Worm (Caenorhabditis elegans) whole organism, young adult: ENCODE results near the gene T01B4.3.

Source experiments
- B0019.2 ChIP-seq: fragments of 200-800 bp; sonication (Bioruptor generic); conservative IDR thresholded peaks from 2 replicates; pipeline ENCODE4 v1.3.6; 2022; ENCODE audit warnings: missing genetic modification reagents, missing genetic modification characterization, missing compliant biosample characterization
- B0035.1 ChIP-seq: sonication (generic microtip); optimal IDR thresholded peaks from 2 replicates; lab custom pipeline; 2016; ENCODE audit warnings: missing genetic modification characterization, mild to moderate bottlenecking, missing compliant biosample characterization, missing genotype, missing genetic modification reagents
- F33H1.4 ChIP-seq: fragments of 200-800 bp; sonication (Bioruptor generic); IDR thresholded peaks from 2 replicates; pipeline ENCODE4 v1.3.6; 2022; ENCODE audit warnings: missing genetic modification reagents, missing genetic modification characterization, missing compliant biosample characterization
- T07F8.4 ChIP-seq: sonication (generic microtip); optimal IDR thresholded peaks from 2 replicates; lab custom pipeline; 2016; ENCODE audit warnings: mild to moderate bottlenecking, missing genetic modification characterization, moderate library complexity, missing compliant biosample characterization
- T26A5.8 ChIP-seq: sonication (generic microtip); optimal IDR thresholded peaks from 2 replicates; lab custom pipeline; 2016; ENCODE audit warnings: missing genetic modification characterization, missing compliant biosample characterization
- Y79H2A.3 ChIP-seq: fragments of 200-800 bp; sonication (Bioruptor generic); conservative IDR thresholded peaks from 2 replicates; pipeline ENCODE4 v1.3.6; 2022; ENCODE audit warnings: missing genetic modification reagents, missing genetic modification characterization, missing compliant biosample characterization
- Y95B8A.8 ChIP-seq: fragments of 200-800 bp; sonication (Bioruptor generic); IDR thresholded peaks from 2 replicates; pipeline ENCODE4 v1.3.6; 2022; ENCODE audit warnings: missing genetic modification reagents, missing genetic modification characterization, missing compliant biosample characterization
- aptf-2 ChIP-seq: fragments of 200-800 bp; sonication (Bioruptor generic); conservative IDR thresholded peaks from 2 replicates; pipeline ENCODE4 v1.3.6; 2022; ENCODE audit warnings: missing genetic modification reagents, missing genetic modification characterization, missing compliant biosample characterization
- atf-7 ChIP-seq: sonication (generic microtip); optimal IDR thresholded peaks from 2 replicates; lab custom pipeline; 2017; ENCODE audit warnings: mild to moderate bottlenecking, missing genetic modification characterization, missing compliant biosample characterization
- attf-5 ChIP-seq: fragments of 200-800 bp; sonication (Bioruptor generic); optimal IDR thresholded peaks from 2 replicates; lab custom pipeline; 2018; ENCODE audit warnings: mild to moderate bottlenecking, missing genetic modification characterization, missing compliant biosample characterization
- attf-6 ChIP-seq: fragments of 200-800 bp; sonication (Bioruptor generic); IDR thresholded peaks from 2 replicates; pipeline ENCODE4 v1.3.6; 2022; ENCODE audit warnings: missing genetic modification reagents, missing genetic modification characterization, missing compliant biosample characterization
- cebp-2 ChIP-seq: fragments of 200-800 bp; sonication (Bioruptor generic); IDR thresholded peaks from 2 replicates; pipeline ENCODE4 v1.3.6; 2022; ENCODE audit warnings: missing genetic modification characterization, missing compliant biosample characterization
- ceh-100 ChIP-seq: fragments of 200-800 bp; sonication (Bioruptor generic); IDR thresholded peaks from 2 replicates; pipeline ENCODE4 v1.3.6; 2022; ENCODE audit warnings: missing genetic modification reagents, missing genetic modification characterization, missing compliant biosample characterization
- ceh-40 ChIP-seq: fragments of 200-800 bp; sonication (Bioruptor generic); IDR thresholded peaks from 2 replicates; pipeline ENCODE4 v1.3.6; 2022; ENCODE audit warnings: missing genetic modification characterization, missing compliant biosample characterization
- ceh-79 ChIP-seq: sonication (generic microtip); optimal IDR thresholded peaks from 2 replicates; lab custom pipeline; 2017; ENCODE audit warnings: mild to moderate bottlenecking, missing genetic modification characterization, missing compliant biosample characterization
- ceh-91 ChIP-seq: fragments of 200-800 bp; sonication (Bioruptor generic); IDR thresholded peaks from 2 replicates; pipeline ENCODE4 v1.3.6; 2022; ENCODE audit warnings: missing genetic modification reagents, missing genetic modification characterization, missing compliant biosample characterization
- dox-1 ChIP-seq: fragments of 200-800 bp; sonication (Bioruptor generic); IDR thresholded peaks from 2 replicates; pipeline ENCODE4 v1.3.6; 2022; ENCODE audit warnings: missing genetic modification reagents, missing genetic modification characterization, missing compliant biosample characterization
- dpff-1 ChIP-seq: sonication (generic microtip); optimal IDR thresholded peaks from 2 replicates; lab custom pipeline; 2017; ENCODE audit warnings: mild to moderate bottlenecking, missing genetic modification characterization, missing compliant biosample characterization
- efl-1 ChIP-seq: fragments of 150-350 bp; optimal IDR thresholded peaks from 2 replicates; lab custom pipeline; 2014; ENCODE audit warnings: missing biosample characterization, missing genetic modification reagents, missing genetic modification characterization
- egl-18 ChIP-seq: fragments of 200-800 bp; sonication (Bioruptor generic); IDR thresholded peaks from 2 replicates; pipeline ENCODE4 v1.3.6; 2022; ENCODE audit warnings: missing genetic modification reagents, missing genetic modification characterization, missing compliant biosample characterization
- egl-44 ChIP-seq: fragments of 200-800 bp; sonication (Bioruptor generic); IDR thresholded peaks from 2 replicates; pipeline ENCODE4 v1.3.6; 2022; ENCODE audit warnings: missing genetic modification reagents, missing genetic modification characterization, missing compliant biosample characterization
- egrh-3 ChIP-seq: fragments of 200-800 bp; sonication (Bioruptor generic); IDR thresholded peaks from 2 replicates; pipeline ENCODE4 v1.3.6; 2022; ENCODE audit warnings: missing genetic modification reagents, missing genetic modification characterization, missing compliant biosample characterization
- hlh-26 ChIP-seq: fragments of 200-800 bp; sonication (Bioruptor generic); conservative IDR thresholded peaks from 2 replicates; pipeline ENCODE4 v1.3.6; 2022; ENCODE audit warnings: missing genetic modification reagents, missing genetic modification characterization, missing compliant biosample characterization
- lag-1 ChIP-seq: fragments of 200-800 bp; sonication (Bioruptor generic); IDR thresholded peaks from 2 replicates; pipeline ENCODE4 v1.3.6; 2022; ENCODE audit warnings: missing genetic modification reagents, missing genetic modification characterization, missing compliant biosample characterization
- lin-26 ChIP-seq: fragments of 200-800 bp; sonication (Bioruptor generic); IDR thresholded peaks from 2 replicates; pipeline ENCODE4 v1.3.6; 2022; ENCODE audit warnings: missing genetic modification reagents, missing genetic modification characterization, missing compliant biosample characterization
- lin-40 ChIP-seq: sonication (generic microtip); optimal IDR thresholded peaks from 2 replicates; lab custom pipeline; 2016; ENCODE audit warnings: missing genetic modification characterization, mild to moderate bottlenecking, missing compliant biosample characterization, missing genotype, missing genetic modification reagents
- lir-1 ChIP-seq: fragments of 200-800 bp; sonication (Bioruptor generic); conservative IDR thresholded peaks from 2 replicates; pipeline ENCODE4 v1.3.6; 2022; ENCODE audit warnings: missing genetic modification reagents, missing genetic modification characterization, missing compliant biosample characterization
- lsl-1 ChIP-seq: fragments of 200-800 bp; sonication (Bioruptor generic); optimal IDR thresholded peaks from 2 replicates; lab custom pipeline; 2018; ENCODE audit warnings: mild to moderate bottlenecking, missing genetic modification characterization, moderate library complexity, missing compliant biosample characterization
- madf-6 ChIP-seq: fragments of 200-800 bp; sonication (Bioruptor generic); IDR thresholded peaks from 2 replicates; pipeline ENCODE4 v1.3.6; 2022; ENCODE audit warnings: missing genetic modification reagents, missing genetic modification characterization, missing compliant biosample characterization
- madf-8 ChIP-seq: fragments of 200-800 bp; sonication (Bioruptor generic); conservative IDR thresholded peaks from 2 replicates; pipeline ENCODE4 v1.3.6; 2022; ENCODE audit warnings: missing genetic modification reagents, missing genetic modification characterization, missing compliant biosample characterization
- mcd-1 ChIP-seq: fragments of 200-800 bp; sonication (Bioruptor generic); IDR thresholded peaks from 2 replicates; pipeline ENCODE4 v1.3.6; 2022; ENCODE audit warnings: missing genetic modification reagents, missing genetic modification characterization, missing compliant biosample characterization
- mxl-1 ChIP-seq: sonication (generic microtip); optimal IDR thresholded peaks from 2 replicates; lab custom pipeline; 2016; ENCODE audit warnings: missing genetic modification characterization, missing compliant biosample characterization
- nfya-1 ChIP-seq: sonication (generic microtip); optimal IDR thresholded peaks from 2 replicates; lab custom pipeline; 2017; ENCODE audit warnings: antibody characterized with exemption, missing compliant biosample characterization, missing genetic modification characterization, borderline replicate concordance; ENCODE audit not compliant: insufficient read depth
- nhr-80 ChIP-seq: sonication (generic microtip); optimal IDR thresholded peaks from 2 replicates; lab custom pipeline; 2016; ENCODE audit warnings: missing genetic modification characterization, missing compliant biosample characterization
- nhr-90 ChIP-seq: sonication (generic microtip); optimal IDR thresholded peaks from 2 replicates; lab custom pipeline; 2016; ENCODE audit warnings: missing genotype, mild to moderate bottlenecking, missing genetic modification characterization, missing compliant biosample characterization
- pbrm-1 ChIP-seq: fragments of 200-800 bp; sonication (Bioruptor generic); IDR thresholded peaks from 2 replicates; pipeline ENCODE4 v1.3.6; 2022; ENCODE audit warnings: missing genetic modification reagents, missing genetic modification characterization, missing compliant biosample characterization
- pha-4 ChIP-seq: fragments of 150-350 bp; sonication (generic microtip); optimal IDR thresholded peaks from 2 replicates; lab custom pipeline; 2014; ENCODE audit warnings: missing biosample characterization, missing genetic modification reagents, missing genetic modification characterization
- snpc-3.4 ChIP-seq: sonication (generic microtip); optimal IDR thresholded peaks from 2 replicates; lab custom pipeline; 2017; ENCODE audit warnings: missing genetic modification characterization, mild to moderate bottlenecking, missing compliant biosample characterization, antibody characterized with exemption, moderate library complexity, missing genotype, missing genetic modification reagents
- snpc-4 ChIP-seq, 5 experiments: fragments of 150-350 bp in 1 of 5; sonication (generic microtip) in 4 of 5; optimal IDR thresholded peaks; 2 replicates each; lab custom pipeline; 2014 to 2018; ENCODE audit warnings: missing genetic modification characterization in 5 of 5, missing biosample characterization in 3 of 5, antibody characterized with exemption in 2 of 5, mild to moderate bottlenecking in 2 of 5, missing compliant biosample characterization in 2 of 5, missing genotype in 2 of 5, moderate library complexity in 2 of 5, missing genetic modification reagents in 1 of 5
- somi-1 ChIP-seq: fragments of 200-800 bp; sonication (Bioruptor generic); optimal IDR thresholded peaks from 2 replicates; lab custom pipeline; 2018; ENCODE audit warnings: mild to moderate bottlenecking, missing genetic modification characterization, missing compliant biosample characterization
- sptf-2 ChIP-seq: fragments of 200-800 bp; sonication (Bioruptor generic); optimal IDR thresholded peaks from 2 replicates; lab custom pipeline; 2018; ENCODE audit warnings: mild to moderate bottlenecking, missing genetic modification characterization, missing compliant biosample characterization
- unc-62 ChIP-seq: fragments of 150-350 bp; optimal IDR thresholded peaks from 2 replicates; lab custom pipeline; 2014; ENCODE audit warnings: missing biosample characterization, missing genetic modification reagents, missing genetic modification characterization
- zim-3 ChIP-seq: sonication (generic microtip); optimal IDR thresholded peaks from 2 replicates; lab custom pipeline; 2017; ENCODE audit warnings: mild to moderate bottlenecking, missing genetic modification characterization, moderate library complexity, missing compliant biosample characterization
- ztf-3 ChIP-seq: fragments of 200-800 bp; sonication (Bioruptor generic); optimal IDR thresholded peaks from 2 replicates; lab custom pipeline; 2018; ENCODE audit warnings: mild to moderate bottlenecking, missing genetic modification characterization, missing compliant biosample characterization
- ztf-6 ChIP-seq: fragments of 200-800 bp; sonication (Bioruptor generic); IDR thresholded peaks from 2 replicates; pipeline ENCODE4 v1.3.6; 2022; ENCODE audit warnings: missing genetic modification reagents, missing genetic modification characterization, missing compliant biosample characterization

The T01B4.3 gene

ce11 chrX:16309705-16310104 is 7.8 kb downstream of the T01B4.3 start (continued):
- TF ChIP-seq egl-44 (GFP tag; lab: Robert Waterston, UW): no peak

ce11 chrX:16306164-16306563 is 11.4 kb downstream of the T01B4.3 start, which contains the start of gene twk-22:
TSS of gene twk-22 (plus strand) at chrX:16306464.
- TF ChIP-seq ceh-40 (GFP tag; lab: Robert Waterston, UW) (no peak), lir-1 (GFP tag; lab: Robert Waterston, UW) (no peak), unc-62 (no peak)
- TF ChIP-seq, all 124 proteins: peak for 0

- no peak for TF ChIP-seq nhr-80
- TF ChIP-seq mcd-1: no peak
- no peak for TF ChIP-seq lin-40 (tag; lab: Kevin White, UChicago)
- TF ChIP-seq hlh-26 (GFP tag; lab: Robert Waterston, UW): no peak
- no peak for TF ChIP-seq T07F8.4 (tag; lab: Kevin White, UChicago)
- TF ChIP-seq dox-1 (GFP tag; lab: Robert Waterston, UW): peak; percentile 62
- no peak for TF ChIP-seq pha-4 (tag; lab: Kevin White, UChicago)
- TF ChIP-seq sptf-2 (GFP tag; lab: Kevin White, UChicago): no peak
- TF ChIP-seq pbrm-1 (GFP tag; lab: Robert Waterston, UW): peak; percentile 75
- peak; percentile 63; the same call in 1 of the 2 replicates for TF ChIP-seq attf-6 (GFP tag; lab: Robert Waterston, UW)
- TF ChIP-seq aptf-2 (GFP tag; lab: Robert Waterston, UW): no peak
- TF ChIP-seq F33H1.4: no peak
- peak; percentile 31 for TF ChIP-seq zim-3 (tag; lab: Kevin White, UChicago)
- TF ChIP-seq B0035.1: no peak
- TF ChIP-seq madf-6 (GFP tag; lab: Robert Waterston, UW): peak; percentile 45
- peak; percentile 65 for TF ChIP-seq ceh-79
- TF ChIP-seq ztf-3 (GFP tag; lab: Kevin White, UChicago): no peak
- TF ChIP-seq somi-1 (GFP tag; lab: Kevin White, UChicago): peak; percentile 33
- no peak for TF ChIP-seq nfya-1
- TF ChIP-seq lin-26 (GFP tag; lab: Robert Waterston, UW): peak; percentile 89
- TF ChIP-seq atf-7 (tag; lab: Kevin White, UChicago): no peak
- peak; percentile 72 for TF ChIP-seq snpc-3.4 (tag; lab: Kevin White, UChicago)
- no peak for TF ChIP-seq lir-1 (GFP tag; lab: Robert Waterston, UW)
- TF ChIP-seq lag-1: no peak
- no peak for TF ChIP-seq ceh-100 (GFP tag; lab: Robert Waterston, UW)
- no peak for TF ChIP-seq egl-18 (GFP tag; lab: Robert Waterston, UW)
- no peak for TF ChIP-seq Y95B8A.8
- no peak for TF ChIP-seq lsl-1
- TF ChIP-seq B0019.2 (GFP tag; lab: Robert Waterston, UW): no peak
- TF ChIP-seq nhr-90: peak; percentile 63
- peak; percentile 71 for TF ChIP-seq snpc-4 (GFP tag; optimal IDR thresholded peaks at IDR 0.05; lab: Kevin White, UChicago)
- peak in 3 of 4 experiments; percentile 58 to 76 (median 61) for TF ChIP-seq snpc-4 (tag; optimal IDR thresholded peaks at IDR 0.05; lab: Kevin White, UChicago)
- no peak for TF ChIP-seq efl-1 (GFP tag; lab: Kevin White, UChicago)
- TF ChIP-seq unc-62: no peak
- TF ChIP-seq T26A5.8 (tag; lab: Kevin White, UChicago): no peak
- no peak for TF ChIP-seq egrh-3 (GFP tag; lab: Robert Waterston, UW)
- TF ChIP-seq attf-5: peak; percentile 18
- TF ChIP-seq Y79H2A.3 (GFP tag; lab: Robert Waterston, UW): no peak
- TF ChIP-seq egl-44 (GFP tag; lab: Robert Waterston, UW): no peak
- no peak for TF ChIP-seq dpff-1 (tag; lab: Kevin White, UChicago)
- TF ChIP-seq mxl-1 (tag; lab: Kevin White, UChicago): peak; percentile 46
- TF ChIP-seq madf-8 (GFP tag; lab: Robert Waterston, UW): no peak
- TF ChIP-seq cebp-2 (GFP tag; lab: Robert Waterston, UW): 0 out of 2 replicates have a peak, but pooled peaks have one; percentile 52
- TF ChIP-seq ceh-91 (GFP tag; lab: Robert Waterston, UW): no peak
- no peak for TF ChIP-seq ztf-6 (GFP tag; lab: Robert Waterston, UW)
Observed at ce11 chrX:16300422-16300821, 17.1 kb downstream of the T01B4.3 start.
